Fruit fly (Drosophila melanogaster): ENCODE results near the gene CG2854.

- TF ChIP-seq OdsH (GFP tag; optimal IDR thresholded peaks at IDR 0.05) (peak; percentile 79), CG3032 (tag; optimal IDR thresholded peaks at IDR 0.05) (peak; percentile 71), Met (GFP tag; optimal IDR thresholded peaks at IDR 0.05) (peak; percentile 92), Gug (GFP tag; IDR thresholded peaks at IDR 0.05) (peak; percentile 64), CG6808 (GFP tag; optimal IDR thresholded peaks at IDR 0.05) (peak; percentile 82), spab (GFP tag; optimal IDR thresholded peaks at IDR 0.05) (peak; percentile 63), Hr39 (GFP tag; optimal IDR thresholded peaks at IDR 0.05) (peak; percentile 87)
Observed at dm6 chrX:2303771-2304513, 23.0 kb upstream of the CG2854 start.
